Worm (Caenorhabditis elegans) whole organism, L3 larva: ENCODE results near the gene F54H12.10.

Source experiments
- R02D3.7 ChIP-seq: fragments of 150-350 bp; optimal IDR thresholded peaks from 2 replicates; lab custom pipeline; 2014; ENCODE audit warnings: missing biosample characterization, missing genetic modification characterization
- ceh-9 ChIP-seq: sonication (generic microtip); optimal IDR thresholded peaks from 2 replicates; lab custom pipeline; 2018; ENCODE audit warnings: missing biosample characterization, missing genetic modification characterization
- fkh-10 ChIP-seq: sonication (generic microtip); optimal IDR thresholded peaks from 2 replicates; lab custom pipeline; 2017; ENCODE audit warnings: missing biosample characterization, missing genetic modification reagents, missing genetic modification characterization
- jun-1 ChIP-seq: fragments of 150-350 bp; optimal IDR thresholded peaks from 2 replicates; lab custom pipeline; 2014; ENCODE audit warnings: missing biosample characterization, missing genetic modification reagents, missing genetic modification characterization
- nhr-12 ChIP-seq: fragments of 150-350 bp; optimal IDR thresholded peaks from 2 replicates; lab custom pipeline; 2014; ENCODE audit warnings: missing biosample characterization, missing genetic modification characterization
- snpc-4 ChIP-seq: fragments of 150-350 bp; optimal IDR thresholded peaks from 2 replicates; lab custom pipeline; 2014; ENCODE audit warnings: missing biosample characterization, missing genetic modification characterization

- TF ChIP-seq ceh-9 (tag; lab: Kevin White, UChicago) (no peak), jun-1 (tag; lab: Kevin White, UChicago) (no peak), fkh-10 (GFP tag; lab: Kevin White, UChicago) (no peak), R02D3.7 (no peak), nhr-12 (tag; lab: Kevin White, UChicago) (no peak), snpc-4 (tag; lab: Kevin White, UChicago) (no peak)
These were observed 25.5 kb downstream of the F54H12.10 start, which contains the start of gene ran-2 for ce11 chrIII:7933235-7933634.
